Fruit fly (Drosophila melanogaster): Measurements from ENCODE around the gene kumpel.

kumpel gene

DNA sequence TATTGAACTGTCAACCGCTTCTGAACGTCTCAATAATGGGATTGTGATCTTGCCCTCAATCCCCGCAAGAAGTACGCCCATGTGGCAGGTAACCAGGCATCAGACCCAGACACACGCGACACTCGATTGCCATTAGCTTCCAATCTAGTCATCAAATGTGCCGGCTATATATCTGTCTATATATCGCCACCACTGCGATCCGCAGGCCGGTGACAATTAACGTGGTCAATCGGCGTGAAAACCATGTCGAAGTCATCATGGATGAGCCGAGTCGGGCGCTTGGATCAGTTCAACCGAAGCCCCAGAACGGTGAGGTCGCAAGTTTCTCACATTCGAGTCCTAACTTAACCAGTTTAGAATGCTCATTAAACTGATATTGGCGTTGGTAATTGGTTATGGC is 11.3 kb upstream of the kumpel start, which contains the start of gene Sodq (continued):
- TF ChIP-seq CG3838 (GFP tag; optimal IDR thresholded peaks at IDR 0.05): no peak
- no peak for TF ChIP-seq CG6689 (GFP tag; IDR thresholded peaks at IDR 0.05)
- no peak for TF ChIP-seq yki (optimal IDR thresholded peaks at IDR 0.05)

DNA sequence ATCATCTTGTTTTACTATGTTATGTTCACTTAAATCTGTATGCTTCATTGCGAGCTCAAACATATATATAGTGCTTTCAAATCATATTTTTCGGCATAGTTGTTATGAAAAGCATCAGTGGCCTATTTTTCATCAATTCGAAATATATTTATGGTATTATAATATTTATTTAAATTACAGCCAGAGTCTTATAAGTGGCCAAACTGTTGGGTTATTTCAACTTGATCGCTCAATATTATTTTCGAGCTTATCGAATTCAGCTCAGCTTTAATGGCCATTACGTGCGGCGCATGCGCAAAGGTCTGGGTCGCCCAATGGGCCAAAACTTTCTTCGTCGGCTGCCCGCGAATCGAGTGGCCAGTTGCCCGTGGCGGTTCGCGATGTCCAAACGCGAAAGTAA is 9.6 kb upstream of the kumpel start, which contains the start of gene Mco3:
Gene Mco3, plus strand, starts transcription at position 301 of the 400 bp plus-strand sequence.
- TF ChIP-seq BEAF-32 (GFP tag; optimal IDR thresholded peaks at IDR 0.05) (no peak), lov (optimal IDR thresholded peaks at IDR 0.05) (no peak), lov (GFP tag; IDR thresholded peaks at IDR 0.05) (no peak), H15 (GFP tag; IDR thresholded peaks at IDR 0.05) (no peak), gro (GFP tag; optimal IDR thresholded peaks at IDR 0.05) (no peak), hkb (optimal IDR thresholded peaks at IDR 0.05) (no peak), hkb (GFP tag; IDR thresholded peaks at IDR 0.05) (no peak), rib (GFP tag; IDR thresholded peaks at IDR 0.05) (no peak), CG18262 (tag; optimal IDR thresholded peaks at IDR 0.05) (no peak), CG8388 (GFP tag; optimal IDR thresholded peaks at IDR 0.05) (no peak), CG12155 (GFP tag; optimal IDR thresholded peaks at IDR 0.05) (no peak), CG12769 (tag; optimal IDR thresholded peaks at IDR 0.05) (no peak)

dm6 chr3R:25899690-25900089 is 7.1 kb upstream of the kumpel start, which contains the start of gene CG31091:
CG31091 (plus strand) TSS chr3R:25899903.
- TF ChIP-seq CG10431 (GFP tag; optimal IDR thresholded peaks at IDR 0.05): no peak
- TF ChIP-seq CG12942 (GFP tag; optimal IDR thresholded peaks at IDR 0.05): no peak
- peak; percentile 2 for TF ChIP-seq gro (GFP tag; optimal IDR thresholded peaks at IDR 0.05)
- TF ChIP-seq vnd (GFP tag; IDR thresholded peaks at IDR 0.05; ENCODE audit: partially characterized antibody): peak; percentile 42; the same call in 1 of the 3 replicates
- TF ChIP-seq sug (tag; optimal IDR thresholded peaks at IDR 0.05): peak; percentile 85
- TF ChIP-seq gcm2 (GFP tag; optimal IDR thresholded peaks at IDR 0.05): no peak
- no peak for TF ChIP-seq pros (GFP tag; optimal IDR thresholded peaks at IDR 0.05)
- peak; percentile 96 for TF ChIP-seq exex (tag; optimal IDR thresholded peaks at IDR 0.05)

DNA sequence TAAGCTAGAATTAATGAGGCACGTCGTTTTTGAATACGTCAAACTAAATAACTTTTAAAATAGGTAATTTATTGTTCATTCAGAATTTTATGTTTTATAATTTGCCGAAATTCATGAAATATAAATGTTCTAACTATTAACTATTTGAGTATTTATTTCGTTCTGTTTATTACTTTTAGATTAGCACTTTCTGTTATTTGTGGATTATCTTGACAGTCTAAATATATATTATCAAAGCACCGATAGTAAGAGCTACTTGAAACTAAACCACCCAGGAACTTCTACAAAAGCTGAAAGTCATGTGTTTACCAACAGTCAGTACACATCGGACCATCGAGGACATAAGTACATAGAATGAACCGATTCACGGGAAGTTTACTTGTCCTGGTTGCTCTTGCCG is 4.5 kb upstream of the kumpel start, which contains the start of gene CG31089:
Gene CG31089, plus strand, starts transcription at position 301 of the 400 bp plus-strand sequence.
- TF ChIP-seq sug (tag; optimal IDR thresholded peaks at IDR 0.05) (peak; percentile 56), her (GFP tag; optimal IDR thresholded peaks at IDR 0.05) (no peak), peb (GFP tag; IDR thresholded peaks at IDR 0.05) (no peak), Nf-YA (GFP tag; IDR thresholded peaks at IDR 0.05) (no peak)

DNA sequence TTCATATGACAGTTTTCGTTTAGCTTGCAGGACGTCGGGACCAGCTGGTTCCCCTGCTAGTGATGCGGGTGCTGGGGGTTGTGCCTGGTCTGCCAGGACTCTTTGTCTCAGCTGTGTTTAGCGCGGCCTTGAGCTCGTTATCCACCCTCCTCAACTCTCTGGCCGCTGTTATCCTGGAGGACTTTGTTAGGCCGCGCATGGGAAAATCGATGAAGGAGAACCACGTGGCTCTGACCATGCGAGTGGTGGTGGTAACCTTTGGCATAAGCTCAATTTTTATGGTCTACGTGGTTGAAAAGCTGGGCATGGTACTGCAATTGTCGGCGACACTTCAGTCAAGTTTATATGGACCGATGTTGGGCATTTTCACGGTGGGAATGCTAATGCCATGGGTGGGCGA is 13.1 kb downstream of the kumpel start:
- TF ChIP-seq Dp (GFP tag; optimal IDR thresholded peaks at IDR 0.05): no peak
- TF ChIP-seq onecut (GFP tag; IDR thresholded peaks at IDR 0.05): peak; percentile 92
- TF ChIP-seq tio (GFP tag; optimal IDR thresholded peaks at IDR 0.05): no peak
- no peak for TF ChIP-seq CG8388 (GFP tag; optimal IDR thresholded peaks at IDR 0.05)
- 0 out of 2 replicates have a peak, but pooled peaks have one; percentile 21 for TF ChIP-seq MBD-R2 (GFP tag; IDR thresholded peaks at IDR 0.05)

dm6 chr3R:25922534-25922933 is 15.7 kb downstream of the kumpel start, which contains the start of gene CG14546:
CG14546 (minus strand) TSS chr3R:25922634.
- TF ChIP-seq CG9609 (GFP tag; optimal IDR thresholded peaks at IDR 0.05) (no peak), Gug (GFP tag; IDR thresholded peaks at IDR 0.05) (no peak), CG6689 (GFP tag; IDR thresholded peaks at IDR 0.05) (no peak), fd102C (GFP tag; optimal IDR thresholded peaks at IDR 0.05) (no peak), bbx (GFP tag; IDR thresholded peaks at IDR 0.05; ENCODE audit: partially characterized antibody) (no peak), CG4360 (GFP tag; IDR thresholded peaks at IDR 0.05) (no peak), HmgD (GFP tag; optimal IDR thresholded peaks at IDR 0.05) (no peak), D19B (GFP tag; optimal IDR thresholded peaks at IDR 0.05) (no peak), tx (GFP tag; optimal IDR thresholded peaks at IDR 0.05) (no peak), vnd (GFP tag; IDR thresholded peaks at IDR 0.05; ENCODE audit: partially characterized antibody) (no peak), CG16779 (GFP tag; IDR thresholded peaks at IDR 0.05) (no peak), sim (GFP tag; IDR thresholded peaks at IDR 0.05) (no peak), CoRest (tag; optimal IDR thresholded peaks at IDR 0.05) (no peak), CG2889 (GFP tag; IDR thresholded peaks at IDR 0.05) (no peak), lov (optimal IDR thresholded peaks at IDR 0.05) (no peak), lov (GFP tag; IDR thresholded peaks at IDR 0.05) (no peak), HLH3B (GFP tag; IDR thresholded peaks at IDR 0.05) (no peak)

Measured in whole organism, embryonic.